Fruit fly (Drosophila melanogaster): ENCODE data around the gene CG1227.

- TF ChIP-seq CG17806 (tag; optimal IDR thresholded peaks at IDR 0.05) = no peak
- TF ChIP-seq Pif1B (GFP tag; optimal IDR thresholded peaks at IDR 0.05) = no peak
- TF ChIP-seq Pif1A (GFP tag; optimal IDR thresholded peaks at IDR 0.05) = no peak
- no peak for TF ChIP-seq D1 (tag; optimal IDR thresholded peaks at IDR 0.05)
- TF ChIP-seq CG12605 (GFP tag; IDR thresholded peaks at IDR 0.05) = no peak
- no peak for TF ChIP-seq CG15710 (tag; optimal IDR thresholded peaks at IDR 0.05)
- no peak for TF ChIP-seq Snoo (tag; optimal IDR thresholded peaks at IDR 0.05)
- no peak for TF ChIP-seq EcR (GFP tag; optimal IDR thresholded peaks at IDR 0.05)
Measured at dm6 chr3R:7216924-7217529, 32.5 kb downstream of the CG1227 start, which contains the start of gene CG14606.
